Worm (Caenorhabditis elegans): Measurements from ENCODE around the gene srh-215.

DNA sequence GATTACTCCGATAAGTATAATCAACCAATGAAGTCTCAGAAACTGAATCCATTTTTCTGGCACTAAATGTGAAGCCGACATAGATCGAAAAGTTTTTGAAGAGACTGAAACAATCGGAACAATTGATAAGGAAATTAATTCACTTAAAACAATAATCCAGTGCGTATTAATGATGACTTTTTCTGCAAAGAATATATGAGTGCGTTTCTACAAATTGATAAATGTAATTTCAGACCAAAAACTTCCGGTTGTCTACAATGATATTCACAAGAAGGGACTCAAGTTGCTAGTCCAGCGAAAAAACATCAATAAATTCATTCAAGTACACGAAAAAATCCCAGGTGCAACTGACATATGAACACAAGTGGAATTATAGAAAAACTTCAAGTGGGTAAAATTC, 37.9 kb upstream of the srh-215 start, which contains the start of gene clec-33:
- no peak for TF ChIP-seq aly-2 (tag; optimal IDR thresholded peaks at IDR 0.05)
- no peak for TF ChIP-seq elt-3 (tag; optimal IDR thresholded peaks at IDR 0.05)
- no peak for TF ChIP-seq zag-1 (tag; optimal IDR thresholded peaks at IDR 0.05)
- no peak for TF ChIP-seq unc-62 (GFP tag; optimal IDR thresholded peaks at IDR 0.05)
- no peak for TF ChIP-seq lin-11 (tag; optimal IDR thresholded peaks at IDR 0.05)

All from whole organism, L2 larva.